Worm (Caenorhabditis elegans): ENCODE measurements around the gene prx-12.

prx-12 gene

ce11 chrX:11414837-11415550 is 21.9 kb downstream of the prx-12 start, which contains the start of gene pek-1 (continued):
- TF ChIP-seq sem-4 (tag; optimal IDR thresholded peaks at IDR 0.05) = peak; percentile 33
- no peak for TF ChIP-seq unc-62 (GFP tag; optimal IDR thresholded peaks at IDR 0.05)
- TF ChIP-seq ztf-11 (tag; optimal IDR thresholded peaks at IDR 0.05) = no peak
- TF ChIP-seq sma-9 (GFP tag; optimal IDR thresholded peaks at IDR 0.05) = peak; percentile 61
- no peak for TF ChIP-seq sma-9 (tag; optimal IDR thresholded peaks at IDR 0.05)
- TF ChIP-seq skn-1 (tag; optimal IDR thresholded peaks at IDR 0.05) = no peak

- TF ChIP-seq fos-1 (tag; optimal IDR thresholded peaks at IDR 0.05) = peak; percentile 52
- TF ChIP-seq C34F6.9 (tag; optimal IDR thresholded peaks at IDR 0.05) = no peak
- TF ChIP-seq blmp-1 (tag; optimal IDR thresholded peaks at IDR 0.05; ENCODE audit: insufficient read depth) = no peak
- TF ChIP-seq sem-4 (tag; optimal IDR thresholded peaks at IDR 0.05) = no peak
- TF ChIP-seq sma-9 (GFP tag; optimal IDR thresholded peaks at IDR 0.05) = no peak
- no peak for TF ChIP-seq sma-9 (tag; optimal IDR thresholded peaks at IDR 0.05)
- no peak for TF ChIP-seq nhr-10 (tag; optimal IDR thresholded peaks at IDR 0.05)
- no peak for TF ChIP-seq elt-1 (tag; optimal IDR thresholded peaks at IDR 0.05)
These were observed 25.6 kb downstream of the prx-12 start, which contains the start of gene F46C3.2 for ce11 chrX:11418667-11419066. TSS of gene F46C3.2 (minus strand) at chrX:11418767.

- peak; percentile 79 for TF ChIP-seq sma-3 (GFP tag; optimal IDR thresholded peaks at IDR 0.05)
- TF ChIP-seq nhr-77 (tag; optimal IDR thresholded peaks at IDR 0.05) = no peak
- TF ChIP-seq ceh-82 (tag; optimal IDR thresholded peaks at IDR 0.05) = no peak
- no peak for TF ChIP-seq ZK546.5 (tag; optimal IDR thresholded peaks at IDR 0.05)
- TF ChIP-seq blmp-1 (tag; optimal IDR thresholded peaks at IDR 0.05; ENCODE audit: insufficient read depth) = peak; percentile 71
- TF ChIP-seq nhr-25 (tag; optimal IDR thresholded peaks at IDR 0.05) = peak; percentile 80
- no peak for TF ChIP-seq skn-1 (tag; optimal IDR thresholded peaks at IDR 0.05)
- TF ChIP-seq unc-55 (GFP tag; optimal IDR thresholded peaks at IDR 0.05) = no peak
- TF ChIP-seq ztf-11 (tag; optimal IDR thresholded peaks at IDR 0.05) = no peak
- TF ChIP-seq nhr-21 (tag; optimal IDR thresholded peaks at IDR 0.05) = no peak
- no peak for TF ChIP-seq alr-1 (tag; optimal IDR thresholded peaks at IDR 0.05)
- TF ChIP-seq lin-39 (tag; optimal IDR thresholded peaks at IDR 0.05) = no peak
These were observed 26.9 kb downstream of the prx-12 start, which contains the start of gene F46C3.6 for ce11 chrX:11419988-11420387. TSS of gene F46C3.6 (minus strand) at chrX:11420074.

ce11 chrX:11426647-11427046 is 33.6 kb downstream of the prx-12 start:
- peak; percentile 36 for TF ChIP-seq fos-1 (tag; optimal IDR thresholded peaks at IDR 0.05)
- TF ChIP-seq nhr-11 (tag; optimal IDR thresholded peaks at IDR 0.05) = no peak

ce11 chrX:11427550-11427949 is 34.5 kb downstream of the prx-12 start:
- TF ChIP-seq C34F6.9 (tag; optimal IDR thresholded peaks at IDR 0.05) (no peak), R02D3.7 (tag; optimal IDR thresholded peaks at IDR 0.05) (no peak), nhr-11 (tag; optimal IDR thresholded peaks at IDR 0.05) (no peak), mdl-1 (tag; optimal IDR thresholded peaks at IDR 0.05) (no peak), snpc-4 (tag; optimal IDR thresholded peaks at IDR 0.05) (no peak), ceh-16 (tag; optimal IDR thresholded peaks at IDR 0.05) (no peak), nhr-25 (tag; optimal IDR thresholded peaks at IDR 0.05) (no peak)

- TF ChIP-seq Y55F3AM.14 (GFP tag; optimal IDR thresholded peaks at IDR 0.05) = no peak
- TF ChIP-seq sma-9 (GFP tag; optimal IDR thresholded peaks at IDR 0.05) = no peak
- no peak for TF ChIP-seq sma-9 (tag; optimal IDR thresholded peaks at IDR 0.05)
- no peak for TF ChIP-seq dmd-4 (tag; optimal IDR thresholded peaks at IDR 0.05)
These were observed 40.4 kb downstream of the prx-12 start, which contains the start of gene hum-4 for ce11 chrX:11433488-11433887. TSS of gene hum-4 (minus strand) at chrX:11433588.

ce11 chrX:11435488-11435887 is 42.4 kb downstream of the prx-12 start:
- no peak for TF ChIP-seq ztf-4 (tag; optimal IDR thresholded peaks at IDR 0.05)
- no peak for TF ChIP-seq nhr-129 (tag; optimal IDR thresholded peaks at IDR 0.05)
- TF ChIP-seq R02D3.7 (tag; optimal IDR thresholded peaks at IDR 0.05) = no peak
- no peak for TF ChIP-seq mbf-1 (tag; optimal IDR thresholded peaks at IDR 0.05)
- TF ChIP-seq lin-13 (GFP tag; optimal IDR thresholded peaks at IDR 0.05) = no peak
- TF ChIP-seq ztf-11 (tag; optimal IDR thresholded peaks at IDR 0.05) = no peak

Measured in whole organism, L2 larva.